Worm (Caenorhabditis elegans): ENCODE measurements around the gene ZK1290.14.

The ZK1290.14 gene

ce11 chrII:7528210-7528609, 27.2 kb downstream of the ZK1290.14 start (continued):
- TF ChIP-seq pbrm-1 (GFP tag; IDR thresholded peaks at IDR 0.05) (0 out of 2 replicates have a peak, but pooled peaks have one; percentile 23), mxl-1 (tag; optimal IDR thresholded peaks at IDR 0.05) (no peak), bed-2 (GFP tag; IDR thresholded peaks at IDR 0.05) (no peak), F37B4.10 (GFP tag; IDR thresholded peaks at IDR 0.05) (0 out of 2 replicates have a peak, but pooled peaks have one; percentile 41), nhr-80 (tag; optimal IDR thresholded peaks at IDR 0.05) (peak; percentile 67), K11D2.4 (GFP tag; IDR thresholded peaks at IDR 0.05) (no peak), nhr-27 (tag; optimal IDR thresholded peaks at IDR 0.05) (no peak), Y95B8A.8 (GFP tag; IDR thresholded peaks at IDR 0.05) (peak; percentile 53; the same call in 1 of the 2 replicates), lsy-27 (tag; optimal IDR thresholded peaks at IDR 0.05; ENCODE audit: borderline replicate concordance, insufficient read depth) (no peak), egl-18 (GFP tag; IDR thresholded peaks at IDR 0.05) (no peak), snpc-1.1 (tag; optimal IDR thresholded peaks at IDR 0.05; ENCODE audit: insufficient read depth) (no peak), aptf-3 (GFP tag; IDR thresholded peaks at IDR 0.05) (no peak), C17E4.6 (GFP tag; IDR thresholded peaks at IDR 0.05) (no peak), fkh-3 (tag; optimal IDR thresholded peaks at IDR 0.05) (no peak), F10E7.11 (tag; optimal IDR thresholded peaks at IDR 0.05) (no peak), Y53F4B.3 (GFP tag; IDR thresholded peaks at IDR 0.05) (no peak), B0336.3 (GFP tag; IDR thresholded peaks at IDR 0.05) (no peak), dox-1 (GFP tag; IDR thresholded peaks at IDR 0.05) (no peak), zfh-2 (GFP tag; conservative IDR thresholded peaks at IDR 0.05) (no peak), sdz-38 (tag; optimal IDR thresholded peaks at IDR 0.05) (no peak), zim-3 (tag; optimal IDR thresholded peaks at IDR 0.05) (no peak), madf-10 (tag; optimal IDR thresholded peaks at IDR 0.05) (no peak), K12H6.12 (tag; optimal IDR thresholded peaks at IDR 0.05) (no peak), ceh-58 (GFP tag; IDR thresholded peaks at IDR 0.05) (no peak), egrh-3 (GFP tag; IDR thresholded peaks at IDR 0.05) (no peak), F23B12.7 (tag; optimal IDR thresholded peaks at IDR 0.05; ENCODE audit: insufficient read depth) (no peak), F49E8.2 (tag; optimal IDR thresholded peaks at IDR 0.05; ENCODE audit: insufficient read depth) (no peak), ZK185.1 (tag; optimal IDR thresholded peaks at IDR 0.05; ENCODE audit: poor library complexity, severe bottlenecking) (peak; percentile 25), athp-1 (tag; optimal IDR thresholded peaks at IDR 0.05) (no peak), Y79H2A.3 (GFP tag; conservative IDR thresholded peaks at IDR 0.05) (no peak), pha-4 (tag; optimal IDR thresholded peaks at IDR 0.05) (no peak), Y53G8AR.9 (GFP tag; conservative IDR thresholded peaks at IDR 0.05) (0 out of 2 replicates have a peak, but pooled peaks have one; percentile 30), let-607 (tag; optimal IDR thresholded peaks at IDR 0.05) (peak in 1 of 2 experiments; percentile 62), madf-3 (GFP tag; IDR thresholded peaks at IDR 0.05) (no peak), Y67H2A.10 (GFP tag; conservative IDR thresholded peaks at IDR 0.05) (no peak), lin-40 (tag; optimal IDR thresholded peaks at IDR 0.05) (no peak), madf-8 (GFP tag; conservative IDR thresholded peaks at IDR 0.05) (no peak), sea-2 (GFP tag; IDR thresholded peaks at IDR 0.05) (no peak), die-1 (tag; optimal IDR thresholded peaks at IDR 0.05) (no peak), attf-5 (GFP tag; optimal IDR thresholded peaks at IDR 0.05) (peak; percentile 46), dpff-1 (tag; optimal IDR thresholded peaks at IDR 0.05) (no peak), tlf-1 (GFP tag; optimal IDR thresholded peaks at IDR 0.05) (peak; percentile 61), hmg-1.2 (GFP tag; IDR thresholded peaks at IDR 0.05) (0 out of 2 replicates have a peak, but pooled peaks have one; percentile 24), efl-1 (GFP tag; optimal IDR thresholded peaks at IDR 0.05) (no peak), ets-4 (GFP tag; optimal IDR thresholded peaks at IDR 0.05) (peak; percentile 75), tbx-9 (tag; optimal IDR thresholded peaks at IDR 0.05; ENCODE audit: borderline replicate concordance) (no peak), tbp1 (GFP tag; optimal IDR thresholded peaks at IDR 0.05) (no peak), ztf-25 (GFP tag; IDR thresholded peaks at IDR 0.05) (no peak), rcor-1 (GFP tag; IDR thresholded peaks at IDR 0.05) (no peak)
